Worm (Caenorhabditis elegans): Measurements from ENCODE around the gene T05C3.2.

DNA sequence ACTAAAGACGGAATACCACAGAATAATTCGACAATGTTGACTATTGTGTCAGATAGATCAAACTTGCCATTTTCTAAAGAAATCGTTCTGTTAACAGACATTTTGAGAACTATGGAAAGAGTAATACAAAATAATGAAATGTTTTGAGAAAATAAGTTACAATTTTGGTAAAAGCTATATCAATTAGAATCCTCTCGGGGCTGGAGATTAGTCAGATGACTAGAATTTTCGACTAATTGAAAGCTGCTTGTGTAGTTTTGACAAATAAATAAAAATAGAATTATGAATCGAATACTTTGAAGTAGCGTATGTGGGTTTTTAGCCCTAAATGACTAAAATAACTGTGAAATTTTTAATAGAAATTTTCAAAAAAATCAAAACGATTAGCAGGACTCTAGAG is 8.7 kb upstream of the T05C3.2 start, which contains the start of gene srg-65:
- TF ChIP-seq W03F9.2 (tag; optimal IDR thresholded peaks at IDR 0.05) (no peak), dao-5 (tag; optimal IDR thresholded peaks at IDR 0.05) (no peak), him-1 (tag; optimal IDR thresholded peaks at IDR 0.05) (no peak)
